Fruit fly (Drosophila melanogaster) whole organism, embryonic: ENCODE results near the gene Hnf4.

Experiments
- Atf-2 ChIP-seq: fragments of 200-800 bp; sonication (Bioruptor generic); optimal IDR thresholded peaks from 2 replicates; lab custom pipeline; 2016; ENCODE audit warnings: missing biosample characterization, missing genetic modification characterization
- BEAF-32 ChIP-seq: fragments of 200-800 bp; sonication (Bioruptor generic); optimal IDR thresholded peaks from 3 replicates; lab custom pipeline; 2017; ENCODE audit warnings: missing biosample characterization, missing genetic modification characterization, mild to moderate bottlenecking, moderate library complexity, missing genetic modification reagents
- BtbVII ChIP-seq: fragments of 200-800 bp; sonication (Bioruptor generic); optimal IDR thresholded peaks from 3 replicates; lab custom pipeline; 2017; ENCODE audit warnings: missing biosample characterization, mild to moderate bottlenecking, missing genetic modification characterization
- CG10654 ChIP-seq: fragments of 200-800 bp; sonication (Bioruptor generic); optimal IDR thresholded peaks from 2 replicates; lab custom pipeline; 2016; ENCODE audit warnings: missing biosample characterization, missing genetic modification characterization
- CG11695 ChIP-seq: fragments of 200-800 bp; sonication (Bioruptor generic); IDR thresholded peaks from 3 replicates; pipeline ENCODE4 v1.3.6; 2022; ENCODE audit warnings: missing biosample characterization, missing genetic modification characterization
- CG14050 ChIP-seq: fragments of 200-800 bp; sonication (Bioruptor generic); IDR thresholded peaks from 3 replicates; pipeline ENCODE4 v1.3.6; 2022; ENCODE audit warnings: missing biosample characterization, missing genetic modification characterization
- CG15479 ChIP-seq: fragments of 200-800 bp; sonication (Bioruptor generic); optimal IDR thresholded peaks from 3 replicates; lab custom pipeline; 2019; ENCODE audit warnings: missing biosample characterization, mild to moderate bottlenecking, missing genetic modification characterization, moderate library complexity
- CG16813 ChIP-seq: fragments of 200-800 bp; sonication (Bioruptor generic); IDR thresholded peaks from 3 replicates; pipeline ENCODE4 v1.3.6; 2022; ENCODE audit warnings: missing biosample characterization, missing genetic modification characterization; ENCODE audit not compliant: partially characterized antibody
- CG2678 ChIP-seq: fragments of 200-800 bp; sonication (Bioruptor generic); optimal IDR thresholded peaks from 3 replicates; lab custom pipeline; 2019; ENCODE audit warnings: missing biosample characterization, mild to moderate bottlenecking, missing genetic modification characterization, moderate library complexity
- CG30431 ChIP-seq: fragments of 200-800 bp; sonication (Bioruptor generic); optimal IDR thresholded peaks from 2 replicates; lab custom pipeline; 2017; ENCODE audit warnings: missing biosample characterization, missing genetic modification characterization
- CG3281 ChIP-seq: fragments of 200-800 bp; sonication (Bioruptor generic); optimal IDR thresholded peaks from 3 replicates; lab custom pipeline; 2017; ENCODE audit warnings: missing biosample characterization, mild to moderate bottlenecking, missing genetic modification characterization
- CG4707 ChIP-seq: fragments of 200-800 bp; sonication (Bioruptor generic); optimal IDR thresholded peaks from 2 replicates; lab custom pipeline; 2018; ENCODE audit warnings: missing biosample characterization, mild to moderate bottlenecking, missing genetic modification characterization, moderate library complexity
- CG6272 ChIP-seq: fragments of 200-800 bp; sonication (Bioruptor generic); IDR thresholded peaks from 2 replicates; pipeline ENCODE4 v1.3.6; 2022; ENCODE audit warnings: missing biosample characterization, missing genetic modification characterization
- CG6765 ChIP-seq: fragments of 200-800 bp; sonication (Bioruptor generic); optimal IDR thresholded peaks from 3 replicates; lab custom pipeline; 2017; ENCODE audit warnings: missing biosample characterization, mild to moderate bottlenecking, missing genetic modification characterization
- CG7839 ChIP-seq: fragments of 200-800 bp; sonication (Bioruptor generic); optimal IDR thresholded peaks from 3 replicates; lab custom pipeline; 2018; ENCODE audit warnings: missing biosample characterization, mild to moderate bottlenecking, missing genetic modification characterization, moderate library complexity
- Camta ChIP-seq: fragments of 200-800 bp; sonication (Bioruptor generic); optimal IDR thresholded peaks from 2 replicates; lab custom pipeline; 2016; ENCODE audit warnings: missing biosample characterization, missing genetic modification characterization
- Eip74EF ChIP-seq, 2 experiments: fragments of 200-800 bp in 1 of 2; fragments of >200 bp in 1 of 2; sonication (Bioruptor generic) in 1 of 2; optimal IDR thresholded peaks; 2 replicates each; lab custom pipeline; 2017 to 2019; ENCODE audit warnings: missing biosample characterization in 2 of 2, missing genetic modification characterization in 2 of 2, mild to moderate bottlenecking in 1 of 2, moderate library complexity in 1 of 2
- Elba2 ChIP-seq: fragments of 200-800 bp; sonication (Bioruptor generic); optimal IDR thresholded peaks from 3 replicates; lab custom pipeline; 2016; ENCODE audit warnings: missing biosample characterization, missing genetic modification characterization
- GATAe ChIP-seq: fragments of 200-800 bp; sonication (Bioruptor generic); conservative IDR thresholded peaks from 2 replicates; pipeline ENCODE4 v1.3.6; 2022; ENCODE audit warnings: missing biosample characterization, missing genetic modification characterization
- Hey ChIP-seq: fragments of 200-800 bp; sonication (Bioruptor generic); optimal IDR thresholded peaks from 3 replicates; lab custom pipeline; 2018; ENCODE audit warnings: missing biosample characterization, mild to moderate bottlenecking, missing genetic modification characterization
- MESR4 ChIP-seq: fragments of 200-800 bp; sonication (Bioruptor generic); optimal IDR thresholded peaks from 2 replicates; lab custom pipeline; 2018; ENCODE audit warnings: missing biosample characterization, mild to moderate bottlenecking, missing genetic modification characterization, moderate library complexity
- Myb ChIP-seq: fragments of 200-800 bp; sonication (Bioruptor generic); optimal IDR thresholded peaks from 2 replicates; lab custom pipeline; 2016; ENCODE audit warnings: missing biosample characterization, missing genetic modification characterization
- Neu2 ChIP-seq: fragments of 200-800 bp; sonication (Bioruptor generic); optimal IDR thresholded peaks from 3 replicates; lab custom pipeline; 2016; ENCODE audit warnings: missing biosample characterization, missing genetic modification characterization, borderline replicate concordance
- Nf-YC ChIP-seq: fragments of 200-800 bp; optimal IDR thresholded peaks from 3 replicates; lab custom pipeline; 2019; ENCODE audit warnings: missing biosample characterization, mild to moderate bottlenecking, missing genetic modification characterization, moderate library complexity
- Opbp ChIP-seq: fragments of 200-800 bp; sonication (Bioruptor generic); IDR thresholded peaks from 3 replicates; pipeline ENCODE4 v1.3.6; 2022; ENCODE audit warnings: missing biosample characterization, missing genetic modification characterization; ENCODE audit not compliant: partially characterized antibody
- Ptx1 ChIP-seq: fragments of 200-800 bp; sonication (Bioruptor generic); IDR thresholded peaks from 2 replicates; pipeline ENCODE4 v1.3.6; 2022; ENCODE audit warnings: missing biosample characterization, missing genetic modification characterization
- Rx ChIP-seq: fragments of 200-800 bp; sonication (Bioruptor generic); IDR thresholded peaks from 2 replicates; pipeline ENCODE4 v1.3.6; 2022; ENCODE audit warnings: missing biosample characterization, missing genetic modification characterization
- Sox100B ChIP-seq: fragments of 200-800 bp; sonication (Bioruptor generic); optimal IDR thresholded peaks from 3 replicates; lab custom pipeline; 2018; ENCODE audit warnings: missing biosample characterization, mild to moderate bottlenecking, missing genetic modification characterization
- Spps ChIP-seq: fragments of 200-800 bp; sonication (Bioruptor generic); optimal IDR thresholded peaks from 2 replicates; lab custom pipeline; 2018; ENCODE audit warnings: missing biosample characterization, mild to moderate bottlenecking, missing genetic modification characterization
- TFAM ChIP-seq: fragments of 200-800 bp; sonication (Bioruptor generic); optimal IDR thresholded peaks from 2 replicates; lab custom pipeline; 2017; ENCODE audit warnings: missing biosample characterization, missing genetic modification characterization, inconsistent platforms
- abd-A ChIP-seq: fragments of 200-800 bp; sonication (Bioruptor generic); optimal IDR thresholded peaks from 3 replicates; lab custom pipeline; 2019; ENCODE audit warnings: missing biosample characterization, mild to moderate bottlenecking, missing genetic modification characterization, moderate library complexity
- bbx ChIP-seq: fragments of 200-800 bp; sonication (Bioruptor generic); IDR thresholded peaks from 2 replicates; pipeline ENCODE4 v1.3.6; 2022; ENCODE audit warnings: missing biosample characterization, missing genetic modification characterization; ENCODE audit not compliant: partially characterized antibody
- bsh ChIP-seq, 2 experiments: fragments of 200-800 bp; sonication (Bioruptor generic); optimal IDR thresholded peaks; 2 replicates each; lab custom pipeline; 2017 to 2018; ENCODE audit warnings: mild to moderate bottlenecking in 2 of 2, missing biosample characterization in 2 of 2, missing genetic modification characterization in 2 of 2, moderate library complexity in 1 of 2
- chm ChIP-seq: fragments of 200-800 bp; sonication (Bioruptor generic); IDR thresholded peaks from 2 replicates; pipeline ENCODE4 v1.3.6; 2022; ENCODE audit warnings: missing biosample characterization, missing genetic modification characterization
- corto ChIP-seq: fragments of 200-800 bp; sonication (Bioruptor generic); optimal IDR thresholded peaks from 2 replicates; lab custom pipeline; 2016; ENCODE audit warnings: missing biosample characterization, mild to moderate bottlenecking, missing genetic modification characterization, moderate library complexity
- dati ChIP-seq: fragments of 200-800 bp; sonication (Bioruptor generic); IDR thresholded peaks from 2 replicates; pipeline ENCODE4 v1.3.6; 2022; ENCODE audit warnings: missing biosample characterization, missing genetic modification characterization
- eve ChIP-seq, 2 experiments: fragments of >200 bp; optimal IDR thresholded peaks; 2 replicates each; lab custom pipeline; 2017; ENCODE audit warnings: missing biosample characterization in 2 of 2, missing genetic modification characterization in 2 of 2
- gcm ChIP-seq: fragments of 200-800 bp; sonication (Bioruptor generic); optimal IDR thresholded peaks from 2 replicates; lab custom pipeline; 2019; ENCODE audit warnings: missing biosample characterization, mild to moderate bottlenecking, missing genetic modification characterization, moderate library complexity
- gfzf ChIP-seq: fragments of 200-800 bp; sonication (Bioruptor generic); optimal IDR thresholded peaks from 2 replicates; lab custom pipeline; 2016; ENCODE audit warnings: missing biosample characterization, mild to moderate bottlenecking, missing genetic modification characterization, moderate library complexity
- gsb-n ChIP-seq: fragments of 200-800 bp; sonication (Bioruptor generic); optimal IDR thresholded peaks from 3 replicates; lab custom pipeline; 2018; ENCODE audit warnings: missing biosample characterization, mild to moderate bottlenecking, missing genetic modification characterization
- h ChIP-seq: fragments of >200 bp; optimal IDR thresholded peaks from 2 replicates; lab custom pipeline; 2017
- hbn ChIP-seq: fragments of 200-800 bp; sonication (Bioruptor generic); IDR thresholded peaks from 2 replicates; pipeline ENCODE4 v1.3.6; 2022; ENCODE audit warnings: missing biosample characterization, missing genetic modification characterization; ENCODE audit not compliant: partially characterized antibody
- jigr1 ChIP-seq: fragments of 200-800 bp; sonication (Bioruptor generic); IDR thresholded peaks from 3 replicates; pipeline ENCODE4 v1.3.6; 2022; ENCODE audit warnings: missing biosample characterization, missing genetic modification characterization
- mam ChIP-seq: fragments of 200-800 bp; sonication (Bioruptor generic); optimal IDR thresholded peaks from 3 replicates; lab custom pipeline; 2016; ENCODE audit warnings: missing biosample characterization, missing genetic modification characterization
- phol ChIP-seq: fragments of 200-800 bp; sonication (Bioruptor generic); optimal IDR thresholded peaks from 3 replicates; lab custom pipeline; 2018; ENCODE audit warnings: missing biosample characterization, mild to moderate bottlenecking, missing genetic modification characterization, moderate library complexity
- pum ChIP-seq: fragments of 200-800 bp; sonication (Bioruptor generic); optimal IDR thresholded peaks from 2 replicates; lab custom pipeline; 2016; ENCODE audit warnings: missing biosample characterization, missing genetic modification characterization
- pzg ChIP-seq: fragments of 200-800 bp; sonication (Bioruptor generic); optimal IDR thresholded peaks from 3 replicates; lab custom pipeline; 2018; ENCODE audit warnings: missing biosample characterization, mild to moderate bottlenecking, missing genetic modification characterization, moderate library complexity
- ro ChIP-seq: fragments of 200-800 bp; sonication (Bioruptor generic); IDR thresholded peaks from 2 replicates; pipeline ENCODE4 v1.3.6; 2022; ENCODE audit warnings: missing biosample characterization, missing genetic modification characterization
- scrt ChIP-seq: fragments of 200-800 bp; sonication (Bioruptor generic); optimal IDR thresholded peaks from 2 replicates; lab custom pipeline; 2018; ENCODE audit warnings: missing biosample characterization, mild to moderate bottlenecking, missing genetic modification characterization, moderate library complexity
- stwl ChIP-seq: fragments of 200-800 bp; sonication (Bioruptor generic); optimal IDR thresholded peaks from 3 replicates; lab custom pipeline; 2018; ENCODE audit warnings: missing biosample characterization, mild to moderate bottlenecking, missing genetic modification characterization, moderate library complexity
- ttk ChIP-seq: fragments of 200-800 bp; sonication (Bioruptor generic); IDR thresholded peaks from 2 replicates; pipeline ENCODE4 v2.1.2; 2022; ENCODE audit warnings: missing biosample characterization, missing genetic modification characterization

The Hnf4 gene

dm6 chr2L:8738253-8738665 is 28.8 kb upstream of the Hnf4 start (continued):
- no peak for TF ChIP-seq bbx (GFP tag; lab: Robert Waterston, UW)
- TF ChIP-seq stwl, result no peak
- TF ChIP-seq MESR4 (GFP tag; lab: Kevin White, UChicago), result no peak
- no peak for TF ChIP-seq Nf-YC (tag; lab: Kevin White, UChicago)
- peak; percentile 9 for TF ChIP-seq BtbVII (GFP tag; lab: Kevin White, UChicago)
- no peak for TF ChIP-seq dati
- TF ChIP-seq ro (GFP tag; lab: Robert Waterston, UW), result no peak
- TF ChIP-seq Ptx1 (GFP tag; lab: Robert Waterston, UW), result no peak
- peak; percentile 22 for TF ChIP-seq phol (tag; lab: Kevin White, UChicago)
- peak; percentile 29; the same call in 1 of the 3 replicates for TF ChIP-seq CG14050
- no peak for TF ChIP-seq hbn
- TF ChIP-seq TFAM (GFP tag; lab: Kevin White, UChicago), result no peak
- no peak for TF ChIP-seq Eip74EF (GFP tag; optimal IDR thresholded peaks at IDR 0.05; lab: Kevin White, UChicago)
- TF ChIP-seq GATAe, result peak; percentile 91
- no peak for TF ChIP-seq Myb (GFP tag; lab: Kevin White, UChicago)
- TF ChIP-seq scrt (GFP tag; lab: Kevin White, UChicago), result peak; percentile 54
- TF ChIP-seq abd-A (tag; lab: Kevin White, UChicago), result no peak
- TF ChIP-seq Rx (GFP tag; lab: Robert Waterston, UW), result no peak
- TF ChIP-seq CG16813 (GFP tag; lab: Robert Waterston, UW), result no peak
- TF ChIP-seq gsb-n, result no peak
- TF ChIP-seq CG11695 (GFP tag; lab: Robert Waterston, UW), result peak; percentile 37; the same call in 1 of the 3 replicates
- no peak for TF ChIP-seq jigr1
- no peak for TF ChIP-seq Neu2 (GFP tag; lab: Kevin White, UChicago)
- peak; percentile 47 for TF ChIP-seq CG7839 (tag; lab: Kevin White, UChicago)
- no peak for TF ChIP-seq pum (GFP tag; lab: Kevin White, UChicago)
- TF ChIP-seq Elba2 (GFP tag; lab: Kevin White, UChicago), result no peak
- TF ChIP-seq CG6765 (GFP tag; lab: Kevin White, UChicago), result no peak
- no peak for TF ChIP-seq chm (GFP tag; lab: Robert Waterston, UW)
- TF ChIP-seq Sox100B (GFP tag; lab: Kevin White, UChicago), result no peak
- peak; percentile 13 for TF ChIP-seq gcm (GFP tag; lab: Kevin White, UChicago)
- no peak for TF ChIP-seq ttk (GFP tag; lab: Robert Waterston, UW)
- TF ChIP-seq Hey (tag; lab: Kevin White, UChicago), result peak; percentile 24
- TF ChIP-seq Atf-2 (GFP tag; lab: Kevin White, UChicago), result no peak
- no peak; the same call in 2 of the 3 replicates for TF ChIP-seq Opbp
- TF ChIP-seq Spps (tag; lab: Kevin White, UChicago), result no peak
- no peak for TF ChIP-seq h
- no peak for TF ChIP-seq corto
- no peak for TF ChIP-seq gfzf (GFP tag; lab: Kevin White, UChicago)
- no peak for TF ChIP-seq CG6272 (GFP tag; lab: Robert Waterston, UW)
- peak; percentile 48 for TF ChIP-seq CG3281 (GFP tag; lab: Kevin White, UChicago)
- peak in 1 of 2 experiments; percentile 13 for TF ChIP-seq bsh (GFP tag; optimal IDR thresholded peaks at IDR 0.05; lab: Kevin White, UChicago)
- TF ChIP-seq mam (GFP tag; lab: Kevin White, UChicago), result peak; percentile 2
- no peak for TF ChIP-seq Camta (GFP tag; lab: Kevin White, UChicago)
- no peak for TF ChIP-seq CG30431 (GFP tag; lab: Kevin White, UChicago)
- TF ChIP-seq pzg (GFP tag; lab: Kevin White, UChicago), result no peak
- TF ChIP-seq CG15479 (GFP tag; lab: Kevin White, UChicago), result peak; percentile 36
- no peak for TF ChIP-seq BEAF-32 (GFP tag; lab: Kevin White, UChicago)
- TF ChIP-seq CG10654 (GFP tag; lab: Kevin White, UChicago), result no peak
- no peak for TF ChIP-seq CG4707
- TF ChIP-seq eve (GFP tag; optimal IDR thresholded peaks at IDR 0.05; lab: Kevin White, UChicago), result no peak
- TF ChIP-seq CG2678 (tag; lab: Kevin White, UChicago), result peak; percentile 68
